Fruit fly (Drosophila melanogaster) whole organism, embryonic: ENCODE data around the gene Ocrl.

Experiments used
- Antp ChIP-seq: fragments of 200-800 bp; sonication (Bioruptor generic); optimal IDR thresholded peaks from 3 replicates; lab custom pipeline; 2016; ENCODE audit warnings: missing biosample characterization, missing genetic modification characterization
- Atf3 ChIP-seq: fragments of 200-800 bp; sonication (Bioruptor generic); optimal IDR thresholded peaks from 3 replicates; lab custom pipeline; 2016; ENCODE audit warnings: missing biosample characterization, missing genetic modification characterization
- CG10366 ChIP-seq: fragments of 200-800 bp; sonication (Bioruptor generic); IDR thresholded peaks from 2 replicates; pipeline ENCODE4 v1.3.6; 2022; ENCODE audit warnings: missing biosample characterization, missing genetic modification characterization
- CG11085 ChIP-seq: fragments of 200-800 bp; sonication (Bioruptor generic); IDR thresholded peaks from 2 replicates; pipeline ENCODE4 v1.3.6; 2022; ENCODE audit warnings: missing biosample characterization, missing genetic modification characterization
- CG13296 ChIP-seq: fragments of 200-800 bp; sonication (Bioruptor generic); optimal IDR thresholded peaks from 3 replicates; lab custom pipeline; 2018; ENCODE audit warnings: missing biosample characterization, mild to moderate bottlenecking, missing genetic modification characterization
- CG15514 ChIP-seq: fragments of 200-800 bp; sonication (Bioruptor generic); optimal IDR thresholded peaks from 3 replicates; lab custom pipeline; 2017; ENCODE audit warnings: missing biosample characterization, missing genetic modification characterization, mild to moderate bottlenecking, moderate library complexity, missing genetic modification reagents
- CG16779 ChIP-seq: fragments of 200-800 bp; sonication (Bioruptor generic); IDR thresholded peaks from 2 replicates; pipeline ENCODE4 v1.3.6; 2022; ENCODE audit warnings: missing biosample characterization, missing genetic modification characterization
- CG17328 ChIP-seq: fragments of 200-800 bp; sonication (Bioruptor generic); IDR thresholded peaks from 2 replicates; pipeline ENCODE4 v1.3.6; 2022; ENCODE audit warnings: missing biosample characterization, missing genetic modification characterization
- CG17612 ChIP-seq: fragments of 200-800 bp; sonication (Bioruptor generic); IDR thresholded peaks from 2 replicates; pipeline ENCODE4 v1.3.6; 2022; ENCODE audit warnings: missing biosample characterization, missing genetic modification characterization
- CG2678 ChIP-seq: fragments of 200-800 bp; sonication (Bioruptor generic); optimal IDR thresholded peaks from 3 replicates; lab custom pipeline; 2019; ENCODE audit warnings: missing biosample characterization, mild to moderate bottlenecking, missing genetic modification characterization, moderate library complexity
- CG2875 ChIP-seq: fragments of 200-800 bp; sonication (Bioruptor generic); optimal IDR thresholded peaks from 2 replicates; lab custom pipeline; 2017; ENCODE audit warnings: missing biosample characterization, mild to moderate bottlenecking, missing genetic modification characterization, missing genetic modification reagents
- CG31441 ChIP-seq: fragments of 200-800 bp; sonication (Bioruptor generic); IDR thresholded peaks from 2 replicates; pipeline ENCODE4 v1.3.6; 2022; ENCODE audit warnings: missing biosample characterization, missing genetic modification characterization
- CG32772 ChIP-seq: fragments of 200-800 bp; sonication (Bioruptor generic); IDR thresholded peaks from 2 replicates; pipeline ENCODE4 v1.3.6; 2022; ENCODE audit warnings: missing biosample characterization, missing genetic modification characterization
- CG5180 ChIP-seq: fragments of 200-800 bp; sonication (Bioruptor generic); optimal IDR thresholded peaks from 3 replicates; lab custom pipeline; 2017; ENCODE audit warnings: missing biosample characterization, missing genetic modification characterization, mild to moderate bottlenecking, moderate library complexity, missing genetic modification reagents
- CG7786 ChIP-seq: fragments of 200-800 bp; sonication (Bioruptor generic); optimal IDR thresholded peaks from 2 replicates; lab custom pipeline; 2016; ENCODE audit warnings: missing biosample characterization, missing genetic modification characterization
- CG8478 ChIP-seq: fragments of >200 bp; optimal IDR thresholded peaks from 2 replicates; lab custom pipeline; 2018
- CG8944 ChIP-seq: fragments of 200-800 bp; sonication (Bioruptor generic); optimal IDR thresholded peaks from 3 replicates; lab custom pipeline; 2016; ENCODE audit warnings: missing biosample characterization, missing genetic modification characterization
- CG9727 ChIP-seq: fragments of 200-800 bp; sonication (Bioruptor generic); optimal IDR thresholded peaks from 3 replicates; lab custom pipeline; 2017; ENCODE audit warnings: missing biosample characterization, mild to moderate bottlenecking, missing genetic modification characterization
- CG9876 ChIP-seq: fragments of 200-800 bp; sonication (Bioruptor generic); optimal IDR thresholded peaks from 2 replicates; lab custom pipeline; 2016; ENCODE audit warnings: missing biosample characterization, missing genetic modification characterization
- CG9932 ChIP-seq: fragments of 200-800 bp; sonication (Bioruptor generic); IDR thresholded peaks from 2 replicates; pipeline ENCODE4 v1.3.6; 2022; ENCODE audit warnings: missing biosample characterization, missing genetic modification characterization
- E2f1 ChIP-seq: fragments of 200-800 bp; sonication (Bioruptor generic); IDR thresholded peaks from 2 replicates; pipeline ENCODE4 v1.3.6; 2022; ENCODE audit warnings: missing biosample characterization, missing genetic modification characterization
- GATAe ChIP-seq: fragments of 200-800 bp; sonication (Bioruptor generic); conservative IDR thresholded peaks from 2 replicates; pipeline ENCODE4 v1.3.6; 2022; ENCODE audit warnings: missing biosample characterization, missing genetic modification characterization
- Hand ChIP-seq: fragments of 200-800 bp; sonication (Bioruptor generic); optimal IDR thresholded peaks from 2 replicates; lab custom pipeline; 2017; ENCODE audit warnings: mild to moderate bottlenecking, missing biosample characterization, missing genetic modification reagents, missing genetic modification characterization
- Hmr ChIP-seq: fragments of 200-800 bp; sonication (Bioruptor generic); optimal IDR thresholded peaks from 3 replicates; lab custom pipeline; 2017; ENCODE audit warnings: mild to moderate bottlenecking, missing biosample characterization, missing genetic modification reagents, missing genetic modification characterization
- Hr3 ChIP-seq: fragments of 200-800 bp; sonication (Bioruptor generic); optimal IDR thresholded peaks from 3 replicates; lab custom pipeline; 2016; ENCODE audit warnings: missing biosample characterization, missing genetic modification characterization
- MBD-R2 ChIP-seq: fragments of 200-800 bp; sonication (Bioruptor generic); IDR thresholded peaks from 2 replicates; pipeline ENCODE4 v1.3.6; 2022; ENCODE audit warnings: missing biosample characterization, missing genetic modification characterization
- NC2β ChIP-seq: fragments of 200-800 bp; sonication (Bioruptor generic); optimal IDR thresholded peaks from 2 replicates; lab custom pipeline; 2016; ENCODE audit warnings: missing biosample characterization, missing genetic modification characterization
- Rfx ChIP-seq: fragments of 200-800 bp; sonication (Bioruptor generic); IDR thresholded peaks from 2 replicates; pipeline ENCODE4 v1.3.6; 2022; ENCODE audit warnings: missing biosample characterization, missing genetic modification characterization
- Sin3A ChIP-seq: fragments of >200 bp; optimal IDR thresholded peaks from 2 replicates; lab custom pipeline; 2018
- Sox100B ChIP-seq: fragments of 200-800 bp; sonication (Bioruptor generic); optimal IDR thresholded peaks from 3 replicates; lab custom pipeline; 2018; ENCODE audit warnings: missing biosample characterization, mild to moderate bottlenecking, missing genetic modification characterization
- Sry-β ChIP-seq: fragments of 200-800 bp; sonication (Bioruptor generic); optimal IDR thresholded peaks from 2 replicates; lab custom pipeline; 2018; ENCODE audit warnings: missing biosample characterization, mild to moderate bottlenecking, missing genetic modification characterization, moderate library complexity
- Tbp ChIP-seq: fragments of >200 bp; optimal IDR thresholded peaks from 2 replicates; lab custom pipeline; 2018; ENCODE audit warnings: missing biosample characterization, missing genetic modification characterization
- Xrp1 ChIP-seq: fragments of 200-800 bp; sonication (Bioruptor generic); IDR thresholded peaks from 2 replicates; pipeline ENCODE4 v1.3.6; 2022; ENCODE audit warnings: missing biosample characterization, missing genetic modification characterization
- YL-1 ChIP-seq: fragments of 200-800 bp; sonication (Bioruptor generic); optimal IDR thresholded peaks from 3 replicates; lab custom pipeline; 2017; ENCODE audit warnings: missing biosample characterization, mild to moderate bottlenecking, missing genetic modification characterization
- amos ChIP-seq: fragments of 200-800 bp; sonication (Bioruptor generic); IDR thresholded peaks from 2 replicates; pipeline ENCODE4 v1.3.6; 2022; ENCODE audit warnings: missing biosample characterization, missing genetic modification characterization; ENCODE audit not compliant: partially characterized antibody
- bbx ChIP-seq: fragments of 200-800 bp; sonication (Bioruptor generic); IDR thresholded peaks from 2 replicates; pipeline ENCODE4 v1.3.6; 2022; ENCODE audit warnings: missing biosample characterization, missing genetic modification characterization; ENCODE audit not compliant: partially characterized antibody
- inv ChIP-seq: fragments of 200-800 bp; sonication (Bioruptor generic); IDR thresholded peaks from 2 replicates; pipeline ENCODE4 v1.3.6; 2022; ENCODE audit warnings: missing biosample characterization, missing genetic modification characterization; ENCODE audit not compliant: partially characterized antibody
- kah ChIP-seq: fragments of 200-800 bp; sonication (Bioruptor generic); optimal IDR thresholded peaks from 2 replicates; lab custom pipeline; 2018; ENCODE audit warnings: missing biosample characterization, mild to moderate bottlenecking, missing genetic modification characterization
- maf-S ChIP-seq: fragments of 200-800 bp; sonication (Bioruptor generic); optimal IDR thresholded peaks from 2 replicates; lab custom pipeline; 2016; ENCODE audit warnings: missing biosample characterization, missing genetic modification characterization
- nerfin-1 ChIP-seq: fragments of 200-800 bp; sonication (Bioruptor generic); optimal IDR thresholded peaks from 3 replicates; lab custom pipeline; 2019; ENCODE audit warnings: missing biosample characterization, mild to moderate bottlenecking, missing genetic modification characterization, moderate library complexity
- pho ChIP-seq: fragments of 200-800 bp; sonication (Bioruptor generic); optimal IDR thresholded peaks from 2 replicates; lab custom pipeline; 2016; ENCODE audit warnings: missing biosample characterization, missing genetic modification characterization
- phol ChIP-seq: fragments of 200-800 bp; sonication (Bioruptor generic); optimal IDR thresholded peaks from 3 replicates; lab custom pipeline; 2018; ENCODE audit warnings: missing biosample characterization, mild to moderate bottlenecking, missing genetic modification characterization, moderate library complexity
- ranshi ChIP-seq: fragments of 200-800 bp; sonication (Bioruptor generic); IDR thresholded peaks from 2 replicates; pipeline ENCODE4 v1.3.6; 2022; ENCODE audit warnings: missing biosample characterization, missing genetic modification characterization
- salm ChIP-seq: fragments of 200-800 bp; sonication (Bioruptor generic); optimal IDR thresholded peaks from 2 replicates; lab custom pipeline; 2018; ENCODE audit warnings: missing biosample characterization, mild to moderate bottlenecking, missing genetic modification characterization
- sim ChIP-seq: fragments of 200-800 bp; sonication (Bioruptor generic); IDR thresholded peaks from 2 replicates; pipeline ENCODE4 v1.3.6; 2022; ENCODE audit warnings: missing biosample characterization, missing genetic modification characterization
- sqz ChIP-seq: fragments of 200-800 bp; sonication (Bioruptor generic); optimal IDR thresholded peaks from 3 replicates; lab custom pipeline; 2018; ENCODE audit warnings: missing biosample characterization, mild to moderate bottlenecking, missing genetic modification characterization
- tgo ChIP-seq: fragments of 200-800 bp; sonication (Bioruptor generic); IDR thresholded peaks from 3 replicates; pipeline ENCODE4 v1.3.6; 2022; ENCODE audit warnings: missing biosample characterization, missing genetic modification characterization
- tio ChIP-seq: fragments of 200-800 bp; sonication (Bioruptor generic); optimal IDR thresholded peaks from 2 replicates; lab custom pipeline; 2017; ENCODE audit warnings: missing biosample characterization, missing genetic modification characterization, inconsistent platforms
- usp ChIP-seq: fragments of >200 bp; optimal IDR thresholded peaks from 2 replicates; lab custom pipeline; 2017; ENCODE audit warnings: missing biosample characterization, missing genetic modification characterization
- wor ChIP-seq: fragments of 200-800 bp; sonication (Bioruptor generic); IDR thresholded peaks from 2 replicates; pipeline ENCODE4 v1.3.6; 2022; ENCODE audit warnings: missing biosample characterization, missing genetic modification characterization

The Ocrl gene

dm6 chrX:1927473-1928306 is 4.9 kb downstream of the Ocrl start, which contains the start of gene CG11596 (continued):
- TF ChIP-seq tgo (GFP tag; lab: Robert Waterston, UW) (0 out of 3 replicates have a peak, but pooled peaks have one; percentile 25), ranshi (GFP tag; lab: Robert Waterston, UW) (peak; percentile 11; the same call in 1 of the 2 replicates), CG5180 (GFP tag; lab: Kevin White, UChicago) (no peak), GATAe (peak; percentile 27; the same call in 1 of the 2 replicates), phol (tag; lab: Kevin White, UChicago) (peak; percentile 8), CG9876 (GFP tag; lab: Kevin White, UChicago) (no peak), tio (GFP tag; lab: Kevin White, UChicago) (no peak), nerfin-1 (no peak), NC2β (GFP tag; lab: Kevin White, UChicago) (no peak), E2f1 (no peak), pho (GFP tag; lab: Kevin White, UChicago) (peak; percentile 20), CG10366 (GFP tag; lab: Robert Waterston, UW) (peak; percentile 20; the same call in 1 of the 2 replicates), CG9932 (GFP tag; lab: Robert Waterston, UW) (peak; percentile 58), Antp (GFP tag; lab: Kevin White, UChicago) (no peak), Xrp1 (peak; percentile 13; the same call in 1 of the 2 replicates), YL-1 (GFP tag; lab: Kevin White, UChicago) (peak; percentile 67), Hmr (GFP tag; lab: Kevin White, UChicago) (peak; percentile 17), CG2678 (tag; lab: Kevin White, UChicago) (no peak), usp (GFP tag; lab: Kevin White, UChicago) (no peak), CG32772 (no peak), Hr3 (GFP tag; lab: Kevin White, UChicago) (no peak), inv (GFP tag; lab: Robert Waterston, UW) (no peak), Rfx (no peak), CG2875 (no peak), CG9727 (GFP tag; lab: Kevin White, UChicago) (no peak), Tbp (no peak), CG15514 (GFP tag; lab: Kevin White, UChicago) (no peak), maf-S (GFP tag; lab: Kevin White, UChicago) (no peak), CG31441 (no peak), Sin3A (lab: Kevin White, UChicago) (peak; percentile 50), CG11085 (GFP tag; lab: Robert Waterston, UW) (no peak), CG13296 (GFP tag; lab: Kevin White, UChicago) (no peak), Atf3 (GFP tag; lab: Kevin White, UChicago) (no peak), Sox100B (GFP tag; lab: Kevin White, UChicago) (no peak), CG16779 (GFP tag; lab: Robert Waterston, UW) (no peak), bbx (GFP tag; lab: Robert Waterston, UW) (no peak; the same call in 1 of the 2 replicates), CG7786 (GFP tag; lab: Kevin White, UChicago) (peak; percentile 18), CG8944 (no peak), CG17612 (GFP tag; lab: Robert Waterston, UW) (no peak), CG17328 (GFP tag; lab: Robert Waterston, UW) (peak; percentile 46; the same call in 1 of the 2 replicates), wor (no peak), kah (GFP tag; lab: Kevin White, UChicago) (no peak), amos (GFP tag; lab: Robert Waterston, UW) (peak; percentile 34; the same call in 1 of the 2 replicates), Sry-β (peak; percentile 93), salm (tag; lab: Kevin White, UChicago) (no peak), CG8478 (lab: Kevin White, UChicago) (no peak), Hand (GFP tag; lab: Kevin White, UChicago) (no peak), sim (GFP tag; lab: Robert Waterston, UW) (no peak), MBD-R2 (GFP tag; lab: Robert Waterston, UW) (peak; percentile 28), sqz (GFP tag; lab: Kevin White, UChicago) (no peak)
